Worm (Caenorhabditis elegans): Measurements from ENCODE around the gene nhr-258.

DNA sequence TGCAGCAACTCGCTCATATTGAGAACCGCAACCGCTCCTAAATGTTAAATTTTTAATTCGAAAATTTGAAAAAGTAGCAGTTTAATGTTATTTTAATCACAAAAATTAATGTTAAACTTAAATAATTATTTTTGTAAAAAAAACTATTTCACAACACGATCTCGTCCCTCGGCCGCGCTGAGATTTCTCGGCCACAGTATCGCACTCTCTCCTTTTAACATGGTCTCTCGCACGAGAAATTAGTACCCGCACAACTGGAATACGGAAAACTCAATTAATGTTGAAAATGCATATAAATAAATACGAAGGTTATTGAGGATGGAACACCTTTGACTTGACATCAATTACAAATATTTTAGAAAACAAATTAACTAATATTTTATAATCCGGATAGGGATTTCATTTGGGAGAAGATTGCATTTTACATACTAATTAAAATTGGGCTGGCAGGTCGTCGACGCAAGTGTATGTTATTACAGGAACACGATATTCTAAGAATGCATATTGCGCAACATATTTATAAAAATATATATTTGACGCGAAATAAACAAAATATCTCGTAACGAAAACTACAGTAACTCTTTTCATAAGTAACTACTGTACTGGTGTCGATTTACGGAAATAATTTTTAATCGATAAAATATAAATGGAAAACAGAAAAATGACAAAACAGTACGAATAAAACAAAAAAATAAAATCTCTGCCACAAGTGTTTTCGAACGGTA is 24.8 kb upstream of the nhr-258 start, which contains the start of gene dnc-4:
- TF ChIP-seq nhr-25 (tag; optimal IDR thresholded peaks at IDR 0.05) (no peak), mdl-1 (tag; optimal IDR thresholded peaks at IDR 0.05) (no peak), ZK546.5 (tag; optimal IDR thresholded peaks at IDR 0.05) (no peak), nhr-237 (tag; optimal IDR thresholded peaks at IDR 0.05) (no peak), ama-1 (optimal IDR thresholded peaks at IDR 0.05) (no peak), eor-1 (tag; optimal IDR thresholded peaks at IDR 0.05) (no peak), snpc-4 (tag; optimal IDR thresholded peaks at IDR 0.05) (no peak), nhr-76 (tag; optimal IDR thresholded peaks at IDR 0.05) (no peak), nfya-1 (tag; optimal IDR thresholded peaks at IDR 0.05; ENCODE audit: insufficient read depth) (peak; percentile 29)
